Worm (Caenorhabditis elegans): ENCODE measurements around the gene lep-2.

DNA sequence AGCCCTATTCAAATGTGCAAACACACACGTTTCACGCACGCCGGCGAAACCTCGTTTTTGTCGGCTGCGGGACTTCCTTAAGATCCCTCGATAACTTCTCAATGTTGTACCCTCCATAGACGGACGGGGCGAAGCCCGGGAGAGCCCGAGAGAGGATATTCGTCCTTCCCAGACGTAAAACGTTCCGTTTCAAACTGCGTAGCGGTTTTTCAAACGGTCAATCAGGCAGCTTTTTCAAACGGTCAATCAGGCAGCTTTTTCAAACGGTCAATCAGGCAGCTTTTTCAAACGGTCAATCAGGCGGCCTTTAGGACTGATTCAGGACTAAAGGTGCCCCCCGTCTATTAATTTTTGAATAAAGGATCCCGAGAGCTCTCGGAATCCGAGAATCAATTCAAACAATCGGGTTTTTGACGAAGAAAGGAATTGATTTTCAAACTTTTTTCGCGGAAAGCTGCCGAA lies 871 bp upstream of the lep-2 start:
- TF ChIP-seq egl-13 (tag; optimal IDR thresholded peaks at IDR 0.05) (no peak), zag-1 (tag; optimal IDR thresholded peaks at IDR 0.05) (no peak), egl-27 (tag; optimal IDR thresholded peaks at IDR 0.05) (no peak), zip-4 (GFP tag; optimal IDR thresholded peaks at IDR 0.05) (no peak)
